Fruit fly (Drosophila melanogaster): ENCODE measurements around the gene hd.

DNA sequence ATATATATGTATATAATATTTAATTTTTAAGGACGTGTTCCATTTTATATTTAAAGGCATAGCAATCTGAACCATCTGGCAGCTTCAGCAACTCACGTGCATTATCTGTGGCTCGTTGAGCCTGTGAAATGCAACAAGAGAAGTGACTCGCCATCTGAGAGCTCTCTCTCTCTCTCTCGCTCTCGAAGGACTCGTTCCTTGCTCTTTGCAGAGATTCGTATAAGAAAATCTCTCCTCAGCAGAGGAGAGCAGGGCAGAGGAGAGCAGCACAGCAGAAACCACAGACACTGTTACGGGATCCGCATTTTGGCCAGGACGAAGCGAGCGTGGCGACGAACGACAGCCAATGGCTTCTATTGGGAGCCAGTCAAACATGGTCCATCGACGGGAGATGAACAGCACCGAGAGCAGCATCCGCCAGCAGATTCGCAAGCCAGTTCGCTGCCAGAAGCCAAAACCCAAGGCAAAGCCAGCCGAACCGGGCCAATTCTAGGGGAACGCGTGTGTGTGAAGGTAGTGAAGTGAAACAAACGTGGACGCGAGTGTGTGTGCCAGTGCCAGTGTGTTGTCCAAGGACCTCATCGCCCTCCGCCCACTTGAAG, 39.5 kb upstream of the hd start, which contains the start of gene CG14669:
- no peak for TF ChIP-seq N (GFP tag; optimal IDR thresholded peaks at IDR 0.05)
- no peak for TF ChIP-seq Rel (GFP tag; optimal IDR thresholded peaks at IDR 0.05)
- TF ChIP-seq Rel (tag; optimal IDR thresholded peaks at IDR 0.05): no peak
- no peak for TF ChIP-seq CG9705 (GFP tag; optimal IDR thresholded peaks at IDR 0.05)
- TF ChIP-seq Mio (GFP tag; optimal IDR thresholded peaks at IDR 0.05): no peak
- TF ChIP-seq br (GFP tag; optimal IDR thresholded peaks at IDR 0.05): no peak
- no peak for TF ChIP-seq Myc (optimal IDR thresholded peaks at IDR 0.05)
- no peak for TF ChIP-seq h (GFP tag; optimal IDR thresholded peaks at IDR 0.05)
- TF ChIP-seq psq (GFP tag; optimal IDR thresholded peaks at IDR 0.05): no peak
- TF ChIP-seq usp (GFP tag; optimal IDR thresholded peaks at IDR 0.05): no peak
- TF ChIP-seq Abd-B (GFP tag; optimal IDR thresholded peaks at IDR 0.05): no peak
- TF ChIP-seq woc (GFP tag; optimal IDR thresholded peaks at IDR 0.05): no peak

Data from whole organism, wandering third instar larva.